Worm (Caenorhabditis elegans) whole organism, L4/young adult: ENCODE results near the gene slc-36.3.

Experiments used
- W03F9.2 ChIP-seq: fragments of 150-350 bp; optimal IDR thresholded peaks from 2 replicates; lab custom pipeline; 2014; ENCODE audit warnings: missing biosample characterization, missing genetic modification characterization
- him-1 ChIP-seq: sonication (generic microtip); optimal IDR thresholded peaks from 2 replicates; lab custom pipeline; 2016; ENCODE audit warnings: missing genotype, missing genetic modification reagents, missing genetic modification characterization, missing compliant biosample characterization

- TF ChIP-seq him-1 (no peak), W03F9.2 (no peak)
These were observed 17.8 kb upstream of the slc-36.3 start, which contains the start of gene F26F2.1 for ce11 chrV:20561795-20562194.
